5 worm cellular contexts compared by ENCODE assay signal in the genomic region with DNA sequence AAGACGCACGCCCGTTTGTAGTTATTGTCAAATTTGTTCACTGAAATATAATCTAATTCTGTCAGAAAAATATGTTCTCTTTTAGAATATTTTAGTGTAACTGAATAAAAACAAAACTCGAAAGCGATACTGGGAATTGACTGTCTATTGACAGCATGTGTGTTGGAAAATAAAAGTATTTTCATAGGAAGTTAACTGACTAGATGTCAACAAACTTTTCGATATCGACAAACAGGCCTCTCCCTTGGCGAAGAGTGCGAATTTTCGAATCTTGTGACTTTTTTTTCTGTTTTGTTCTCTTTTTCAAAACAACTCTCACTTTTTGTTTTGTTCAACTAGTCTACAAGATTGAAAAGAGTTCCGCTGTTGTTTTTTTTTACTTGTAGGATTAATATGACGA.
A peak's percentile ranks its signal among the peaks of the same experiment; 100 is the strongest.
TF ChIP-seq lines count a peak whose summit lies in the region.

No protein-coding gene starts in this region.

TF ChIP-seq in whole organism, L1 larva, 84 proteins besides CTCF, POLR2A, EP300 and RAD21:
- peak; percentile 60 for TF ChIP-seq blmp-1 (tag; optimal IDR thresholded peaks at IDR 0.05; lab: Kevin White, UChicago)
- no peak for TF ChIP-seq tlp-1 (tag; optimal IDR thresholded peaks at IDR 0.05; lab: Kevin White, UChicago)
- no peak for TF ChIP-seq zag-1 (tag; optimal IDR thresholded peaks at IDR 0.05; lab: Kevin White, UChicago)
- no peak for TF ChIP-seq ztf-11 (tag; optimal IDR thresholded peaks at IDR 0.05; lab: Kevin White, UChicago)
- TF ChIP-seq pax-3 (tag; optimal IDR thresholded peaks at IDR 0.05; lab: Kevin White, UChicago), result no peak
- TF ChIP-seq mdl-1 (tag; optimal IDR thresholded peaks at IDR 0.05; lab: Kevin White, UChicago), result no peak

TF ChIP-seq in whole organism, L2 larva, 48 proteins besides CTCF, POLR2A, EP300 and RAD21:
- no peak for TF ChIP-seq mdl-1 (tag; optimal IDR thresholded peaks at IDR 0.05; lab: Kevin White, UChicago)
- peak; percentile 40 for TF ChIP-seq nhr-129 (tag; optimal IDR thresholded peaks at IDR 0.05; lab: Kevin White, UChicago)

TF ChIP-seq in whole organism, L3 larva, 47 proteins besides CTCF, POLR2A, EP300 and RAD21:
- TF ChIP-seq ceh-16 (tag; optimal IDR thresholded peaks at IDR 0.05; lab: Kevin White, UChicago), result no peak
- TF ChIP-seq nhr-67 (tag; optimal IDR thresholded peaks at IDR 0.05; lab: Kevin White, UChicago), result no peak
- TF ChIP-seq egl-27 (tag; optimal IDR thresholded peaks at IDR 0.05; lab: Kevin White, UChicago), result no peak
- TF ChIP-seq tbx-2 (tag; optimal IDR thresholded peaks at IDR 0.05; lab: Kevin White, UChicago), result no peak
- TF ChIP-seq pha-4 (tag; optimal IDR thresholded peaks at IDR 0.05; lab: Kevin White, UChicago), result peak; percentile 89
- TF ChIP-seq ztf-11 (tag; optimal IDR thresholded peaks at IDR 0.05; lab: Kevin White, UChicago), result no peak
TF ChIP-seq in whole organism, L3 larva: peak in this region for 1.

TF ChIP-seq in whole organism, L4 larva, 104 proteins besides CTCF, POLR2A, EP300 and RAD21:
- TF ChIP-seq nhr-11 (tag; optimal IDR thresholded peaks at IDR 0.05; lab: Kevin White, UChicago) (no peak), aha-1 (tag; lab: Kevin White, UChicago) (peak; percentile 79), ama-1 (optimal IDR thresholded peaks at IDR 0.05; lab: Kevin White, UChicago) (peak; percentile 22), daf-16 (GFP tag; optimal IDR thresholded peaks at IDR 0.05; lab: Kevin White, UChicago) (no peak), daf-16 (tag; optimal IDR thresholded peaks at IDR 0.05; lab: Kevin White, UChicago) (peak; percentile 92), rbr-2 (tag; optimal IDR thresholded peaks at IDR 0.05; lab: Kevin White, UChicago) (peak; percentile 1), dmd-6 (GFP tag; IDR thresholded peaks at IDR 0.05; lab: Robert Waterston, UW) (peak; percentile 44; the same call in 1 of the 2 replicates)

TF ChIP-seq in whole organism, young adult, 124 proteins besides CTCF, POLR2A, EP300 and RAD21:
- no peak for TF ChIP-seq lsl-1 (GFP tag; optimal IDR thresholded peaks at IDR 0.05; lab: Kevin White, UChicago)
- TF ChIP-seq dox-1 (GFP tag; IDR thresholded peaks at IDR 0.05; lab: Robert Waterston, UW), result no peak
- TF ChIP-seq lin-54 (GFP tag; optimal IDR thresholded peaks at IDR 0.05; lab: Kevin White, UChicago), result no peak
- no peak for TF ChIP-seq xnd-1 (tag; optimal IDR thresholded peaks at IDR 0.05; lab: Kevin White, UChicago)
- peak; percentile 31 for TF ChIP-seq nhr-80 (tag; optimal IDR thresholded peaks at IDR 0.05; lab: Kevin White, UChicago)
- no peak for TF ChIP-seq ceh-27 (GFP tag; optimal IDR thresholded peaks at IDR 0.05; lab: Kevin White, UChicago)
- TF ChIP-seq ekl-4 (GFP tag; IDR thresholded peaks at IDR 0.05; lab: Robert Waterston, UW), result no peak
- no peak for TF ChIP-seq nfyb-1 (GFP tag; IDR thresholded peaks at IDR 0.05; lab: Robert Waterston, UW)
- TF ChIP-seq aptf-3 (GFP tag; IDR thresholded peaks at IDR 0.05; lab: Robert Waterston, UW), result no peak
